Worm (Caenorhabditis elegans) whole organism, late embryonic: Measurements from ENCODE around the gene W03B1.9.

ENCODE experiments used
- C08G9.2 ChIP-seq: sonication (generic microtip); optimal IDR thresholded peaks from 2 replicates; lab custom pipeline; 2016; ENCODE audit warnings: mild to moderate bottlenecking, missing genetic modification characterization, moderate library complexity, missing compliant biosample characterization
- F13H6.1 ChIP-seq: sonication (generic microtip); optimal IDR thresholded peaks from 2 replicates; lab custom pipeline; 2016; ENCODE audit warnings: missing genetic modification characterization, missing compliant biosample characterization
- fkh-10 ChIP-seq: fragments of 150-350 bp; optimal IDR thresholded peaks from 2 replicates; lab custom pipeline; 2014; ENCODE audit warnings: missing biosample characterization, missing genetic modification reagents, missing genetic modification characterization
- lim-6 ChIP-seq: sonication (generic microtip); optimal IDR thresholded peaks from 2 replicates; lab custom pipeline; 2016; ENCODE audit warnings: missing genetic modification characterization, missing compliant biosample characterization
- tbx-7 ChIP-seq: sonication (generic microtip); optimal IDR thresholded peaks from 2 replicates; lab custom pipeline; 2016; ENCODE audit warnings: missing genotype, missing genetic modification characterization, missing compliant biosample characterization

DNA sequence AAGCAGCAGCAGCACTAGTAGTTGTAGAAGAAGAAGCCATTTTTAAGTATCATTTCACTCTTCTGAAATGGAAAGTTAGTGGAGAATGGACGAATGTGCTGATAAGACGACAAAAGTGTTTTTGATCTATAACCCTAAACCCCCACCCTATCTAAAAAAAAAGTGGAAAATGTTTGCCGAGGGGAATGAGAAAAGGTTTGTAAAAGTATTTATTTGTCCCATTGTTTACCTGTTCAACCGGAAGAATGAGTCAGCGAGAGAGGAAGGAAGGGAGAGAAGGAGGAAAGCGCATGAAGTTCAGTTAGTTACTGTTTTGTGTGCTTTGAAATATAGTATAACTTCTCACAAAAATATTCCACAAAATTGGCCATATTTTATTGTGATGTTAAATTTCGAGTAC lies 40.3 kb upstream of the W03B1.9 start:
- no peak for TF ChIP-seq fkh-10 (GFP tag; lab: Kevin White, UChicago)
- TF ChIP-seq tbx-7, result no peak
- no peak for TF ChIP-seq F13H6.1 (tag; lab: Kevin White, UChicago)
- TF ChIP-seq lim-6 (tag; lab: Kevin White, UChicago), result no peak
- no peak for TF ChIP-seq C08G9.2
